Worm (Caenorhabditis elegans) whole organism, L1 larva: Measurements from ENCODE around the gene T04C12.33.
A peak's percentile ranks its signal among the peaks of the same experiment; 100 is the strongest.

Source experiments
- C04F5.9 ChIP-seq: sonication (generic microtip); optimal IDR thresholded peaks from 2 replicates; lab custom pipeline; 2016; ENCODE audit warnings: missing genetic modification characterization, missing compliant biosample characterization
- C34B4.2 ChIP-seq: sonication (generic microtip); optimal IDR thresholded peaks from 2 replicates; lab custom pipeline; 2017; ENCODE audit warnings: mild to moderate bottlenecking, missing genetic modification characterization, missing compliant biosample characterization
- F16B12.6 ChIP-seq: fragments of 150-350 bp; optimal IDR thresholded peaks from 2 replicates; lab custom pipeline; 2014; ENCODE audit warnings: missing biosample characterization, missing genetic modification characterization
- Y116A8C.19 ChIP-seq: sonication (generic microtip); optimal IDR thresholded peaks from 2 replicates; lab custom pipeline; 2016; ENCODE audit warnings: missing compliant biosample characterization, missing genetic modification characterization, borderline replicate concordance
- aha-1 ChIP-seq: fragments of 150-350 bp; optimal IDR thresholded peaks from 2 replicates; lab custom pipeline; 2014; ENCODE audit warnings: missing biosample characterization, missing genetic modification characterization
- ama-1 ChIP-seq: fragments of 150-350 bp; optimal IDR thresholded peaks from 2 replicates; lab custom pipeline; 2014
- ceh-8 ChIP-seq: fragments of 200-800 bp; sonication (Bioruptor generic); optimal IDR thresholded peaks from 2 replicates; lab custom pipeline; 2018; ENCODE audit warnings: mild to moderate bottlenecking, missing genetic modification characterization, moderate library complexity, missing compliant biosample characterization
- ceh-90 ChIP-seq: sonication (generic microtip); optimal IDR thresholded peaks from 2 replicates; lab custom pipeline; 2016; ENCODE audit warnings: missing genetic modification characterization, missing compliant biosample characterization
- efl-3 ChIP-seq: fragments of 200-800 bp; sonication (Bioruptor generic); optimal IDR thresholded peaks from 2 replicates; lab custom pipeline; 2018; ENCODE audit warnings: mild to moderate bottlenecking, missing genetic modification characterization, missing compliant biosample characterization
- egl-13 ChIP-seq: sonication (generic microtip); optimal IDR thresholded peaks from 2 replicates; lab custom pipeline; 2016; ENCODE audit warnings: missing genotype, missing genetic modification reagents, missing genetic modification characterization, missing compliant biosample characterization
- egl-27 ChIP-seq, 2 experiments: fragments of 150-350 bp in 1 of 2; sonication (generic microtip); optimal IDR thresholded peaks; 3 replicates each; lab custom pipeline; 2017 to 2018; ENCODE audit warnings: missing biosample characterization in 2 of 2, missing genetic modification characterization in 2 of 2, missing genetic modification reagents in 2 of 2
- ets-5 ChIP-seq: fragments of 200-800 bp; sonication (Bioruptor generic); IDR thresholded peaks from 2 replicates; pipeline ENCODE4 v1.3.6; 2022; ENCODE audit warnings: missing genetic modification characterization, missing compliant biosample characterization
- fkh-10 ChIP-seq: sonication (generic microtip); optimal IDR thresholded peaks from 2 replicates; lab custom pipeline; 2017; ENCODE audit warnings: missing biosample characterization, missing genetic modification reagents, missing genetic modification characterization
- fkh-4 ChIP-seq: sonication (generic microtip); optimal IDR thresholded peaks from 2 replicates; lab custom pipeline; 2016; ENCODE audit warnings: missing compliant biosample characterization, missing genetic modification characterization, borderline replicate concordance
- fkh-8 ChIP-seq: sonication (generic microtip); optimal IDR thresholded peaks from 2 replicates; lab custom pipeline; 2016; ENCODE audit warnings: mild to moderate bottlenecking, missing genetic modification characterization, missing compliant biosample characterization
- hpl-2 ChIP-seq: fragments of 150-350 bp; optimal IDR thresholded peaks from 2 replicates; lab custom pipeline; 2014; ENCODE audit warnings: missing biosample characterization, missing genetic modification reagents, missing genetic modification characterization
- irx-1 ChIP-seq: sonication (generic microtip); optimal IDR thresholded peaks from 2 replicates; lab custom pipeline; 2016; ENCODE audit warnings: missing genetic modification characterization, missing compliant biosample characterization
- jun-1 ChIP-seq: fragments of 150-350 bp; optimal IDR thresholded peaks from 2 replicates; lab custom pipeline; 2014; ENCODE audit warnings: missing biosample characterization, missing genetic modification reagents, missing genetic modification characterization
- lin-13 ChIP-seq: fragments of 150-350 bp; optimal IDR thresholded peaks from 2 replicates; lab custom pipeline; 2014; ENCODE audit warnings: missing biosample characterization, missing genetic modification reagents, missing genetic modification characterization
- lin-14 ChIP-seq: fragments of 200-800 bp; sonication (Bioruptor generic); optimal IDR thresholded peaks from 2 replicates; lab custom pipeline; 2018; ENCODE audit warnings: mild to moderate bottlenecking, missing genetic modification characterization, moderate library complexity, missing compliant biosample characterization
- lin-35 ChIP-seq, 2 experiments: fragments of 150-350 bp; optimal IDR thresholded peaks; 2 replicates each; lab custom pipeline; 2014; ENCODE audit warnings: missing biosample characterization in 2 of 2, missing genetic modification characterization in 2 of 2, missing genetic modification reagents in 2 of 2
- lin-39 ChIP-seq: fragments of 150-350 bp; optimal IDR thresholded peaks from 2 replicates; lab custom pipeline; 2014; ENCODE audit warnings: missing biosample characterization, missing genetic modification reagents, missing genetic modification characterization
- lir-3 ChIP-seq: sonication (generic microtip); optimal IDR thresholded peaks from 2 replicates; lab custom pipeline; 2016; ENCODE audit warnings: mild to moderate bottlenecking, missing genetic modification characterization, moderate library complexity, missing compliant biosample characterization; ENCODE audit not compliant: poor library complexity
- mab-9 ChIP-seq: fragments of 200-800 bp; sonication (Bioruptor generic); IDR thresholded peaks from 2 replicates; pipeline ENCODE4 v1.3.6; 2022; ENCODE audit warnings: missing genetic modification reagents, missing genetic modification characterization, missing compliant biosample characterization
- mep-1 ChIP-seq: fragments of 150-350 bp; optimal IDR thresholded peaks from 2 replicates; lab custom pipeline; 2014; ENCODE audit warnings: missing biosample characterization, missing genetic modification characterization
- nhr-20 ChIP-seq: sonication (generic microtip); optimal IDR thresholded peaks from 2 replicates; lab custom pipeline; 2016; ENCODE audit warnings: mild to moderate bottlenecking, missing genetic modification characterization, missing compliant biosample characterization
- nhr-237 ChIP-seq: fragments of 150-350 bp; optimal IDR thresholded peaks from 2 replicates; lab custom pipeline; 2014; ENCODE audit warnings: missing biosample characterization, missing genetic modification characterization
- nhr-28 ChIP-seq: fragments of 150-350 bp; optimal IDR thresholded peaks from 2 replicates; lab custom pipeline; 2014; ENCODE audit warnings: missing biosample characterization, missing genetic modification characterization
- nhr-77 ChIP-seq: fragments of 150-350 bp; optimal IDR thresholded peaks from 2 replicates; lab custom pipeline; 2014; ENCODE audit warnings: missing biosample characterization, missing genetic modification characterization
- nhr-84 ChIP-seq: sonication (generic microtip); optimal IDR thresholded peaks from 2 replicates; lab custom pipeline; 2017; ENCODE audit warnings: missing biosample characterization, missing genetic modification characterization
- nhr-85 ChIP-seq: sonication (generic microtip); peaks from one replicate; lab custom pipeline; 2016; ENCODE audit warnings: missing genetic modification characterization, inconsistent platforms, missing compliant biosample characterization
- nhr-90 ChIP-seq: sonication (generic microtip); optimal IDR thresholded peaks from 2 replicates; lab custom pipeline; 2016; ENCODE audit warnings: mild to moderate bottlenecking, missing genetic modification characterization, missing compliant biosample characterization; ENCODE audit not compliant: poor library complexity
- pag-3 ChIP-seq: sonication (generic microtip); optimal IDR thresholded peaks from 2 replicates; lab custom pipeline; 2017; ENCODE audit warnings: missing genetic modification characterization, mild to moderate bottlenecking, missing compliant biosample characterization, antibody characterized with exemption, borderline replicate concordance; ENCODE audit not compliant: insufficient read depth
- pax-3 ChIP-seq: fragments of 200-800 bp; sonication (Bioruptor generic); optimal IDR thresholded peaks from 2 replicates; lab custom pipeline; 2018; ENCODE audit warnings: mild to moderate bottlenecking, missing genetic modification characterization, moderate library complexity, missing compliant biosample characterization
- rnt-1 ChIP-seq: sonication (generic microtip); optimal IDR thresholded peaks from 2 replicates; lab custom pipeline; 2016; ENCODE audit warnings: mild to moderate bottlenecking, missing genetic modification characterization, moderate library complexity, missing compliant biosample characterization
- skn-1 ChIP-seq: fragments of 150-350 bp; optimal IDR thresholded peaks from 2 replicates; lab custom pipeline; 2014; ENCODE audit warnings: missing biosample characterization, missing genetic modification characterization
- snpc-4 ChIP-seq: fragments of 150-350 bp; optimal IDR thresholded peaks from 2 replicates; lab custom pipeline; 2014; ENCODE audit warnings: missing biosample characterization, missing genetic modification characterization
- sox-4 ChIP-seq: sonication (generic microtip); optimal IDR thresholded peaks from 2 replicates; lab custom pipeline; 2016; ENCODE audit warnings: missing genetic modification characterization, missing compliant biosample characterization
- swsn-7 ChIP-seq: sonication (generic microtip); optimal IDR thresholded peaks from 2 replicates; lab custom pipeline; 2016; ENCODE audit warnings: missing genetic modification characterization, missing compliant biosample characterization
- tbx-2 ChIP-seq: sonication (generic microtip); optimal IDR thresholded peaks from 2 replicates; lab custom pipeline; 2016; ENCODE audit warnings: missing genetic modification characterization, missing compliant biosample characterization
- tlp-1 ChIP-seq: fragments of 150-350 bp; optimal IDR thresholded peaks from 2 replicates; lab custom pipeline; 2014; ENCODE audit warnings: missing biosample characterization, missing genetic modification characterization
- unc-130 ChIP-seq: fragments of 150-350 bp; optimal IDR thresholded peaks from 2 replicates; lab custom pipeline; 2017; ENCODE audit warnings: missing biosample characterization, missing genetic modification characterization, inconsistent platforms
- unc-62 ChIP-seq: fragments of 150-350 bp; optimal IDR thresholded peaks from 2 replicates; lab custom pipeline; 2014; ENCODE audit warnings: missing biosample characterization, missing genetic modification reagents, missing genetic modification characterization
- unc-86 ChIP-seq: sonication (generic microtip); optimal IDR thresholded peaks from 2 replicates; lab custom pipeline; 2016; ENCODE audit warnings: missing genetic modification characterization, missing compliant biosample characterization
- unc-98 ChIP-seq: fragments of 200-800 bp; sonication (Bioruptor generic); IDR thresholded peaks from 2 replicates; pipeline ENCODE4 v1.3.6; 2022; ENCODE audit warnings: missing genetic modification characterization, missing compliant biosample characterization
- vab-15 ChIP-seq: sonication (generic microtip); optimal IDR thresholded peaks from 2 replicates; lab custom pipeline; 2017; ENCODE audit warnings: missing genotype, mild to moderate bottlenecking, missing genetic modification characterization, missing compliant biosample characterization
- xbp-1 ChIP-seq: sonication (generic microtip); optimal IDR thresholded peaks from 2 replicates; lab custom pipeline; 2016; ENCODE audit warnings: missing genetic modification characterization, missing compliant biosample characterization
- zip-4 ChIP-seq: fragments of 200-800 bp; sonication (Bioruptor generic); optimal IDR thresholded peaks from 2 replicates; lab custom pipeline; 2018; ENCODE audit warnings: mild to moderate bottlenecking, missing genetic modification characterization, moderate library complexity, missing compliant biosample characterization
- ztf-4 ChIP-seq: fragments of 150-350 bp; optimal IDR thresholded peaks from 2 replicates; lab custom pipeline; 2014; ENCODE audit warnings: missing biosample characterization, missing genetic modification characterization

Gene T04C12.33

DNA sequence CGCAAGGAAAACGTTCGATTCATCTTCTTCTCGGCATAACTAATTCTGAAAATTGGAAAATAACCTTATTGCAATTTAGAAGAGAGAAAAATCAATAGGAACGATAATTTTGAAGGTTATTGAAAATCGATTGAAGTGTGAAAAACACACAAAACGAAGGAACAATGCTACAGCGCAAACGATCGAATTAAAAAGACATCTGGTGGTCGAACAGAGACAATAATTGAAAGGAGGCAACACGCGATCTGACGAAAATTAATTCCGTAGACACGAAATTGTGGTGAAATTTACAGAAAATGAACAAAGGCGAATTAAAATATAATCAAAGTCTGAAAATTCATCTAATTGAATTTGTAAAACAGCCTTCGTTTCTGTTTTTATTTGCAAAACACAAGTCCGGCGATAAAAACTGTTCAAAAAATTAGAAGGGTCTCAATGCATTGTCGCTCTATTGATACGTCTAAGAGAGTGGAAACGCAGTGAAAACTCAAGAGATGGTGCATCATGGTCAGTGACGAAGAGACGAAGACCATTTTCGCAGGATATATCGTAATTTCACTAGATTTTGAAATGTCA lies 12.6 kb upstream of the T04C12.33 start, which contains the start of gene pak-2 (continued):
- peak; percentile 76; the same call in 1 of the 2 replicates for TF ChIP-seq unc-98 (GFP tag; lab: Robert Waterston, UW)
- peak; percentile 94 for TF ChIP-seq nhr-85
- no peak for TF ChIP-seq F16B12.6
- no peak for TF ChIP-seq ztf-4 (tag; lab: Kevin White, UChicago)
- no peak for TF ChIP-seq nhr-84 (tag; lab: Kevin White, UChicago)
- peak; percentile 53; the same call in 1 of the 2 replicates for TF ChIP-seq mab-9 (GFP tag; lab: Robert Waterston, UW)
- TF ChIP-seq mep-1, result peak; percentile 71
- no peak for TF ChIP-seq zip-4 (GFP tag; lab: Kevin White, UChicago)
- no peak for TF ChIP-seq nhr-28 (tag; lab: Kevin White, UChicago)
- TF ChIP-seq pag-3 (tag; lab: Kevin White, UChicago), result no peak
- no peak for TF ChIP-seq unc-62 (GFP tag; lab: Kevin White, UChicago)
- no peak for TF ChIP-seq ets-5 (GFP tag; lab: Robert Waterston, UW)
- TF ChIP-seq efl-3, result no peak
- TF ChIP-seq fkh-4 (tag; lab: Kevin White, UChicago), result peak; percentile 85
- peak; percentile 85 for TF ChIP-seq fkh-8
- TF ChIP-seq aha-1, result no peak
- TF ChIP-seq xbp-1, result peak; percentile 83
- TF ChIP-seq unc-86 (tag; lab: Kevin White, UChicago), result peak; percentile 73
- peak; percentile 91 for TF ChIP-seq vab-15 (tag; lab: Kevin White, UChicago)
- TF ChIP-seq nhr-90, result peak; percentile 85
- TF ChIP-seq pax-3 (tag; lab: Kevin White, UChicago), result peak; percentile 94
- TF ChIP-seq egl-13 (tag; lab: Kevin White, UChicago), result peak; percentile 71
- TF ChIP-seq ceh-90 (tag; lab: Kevin White, UChicago), result peak; percentile 64
- peak; percentile 90 for TF ChIP-seq nhr-20 (tag; lab: Kevin White, UChicago)
- peak; percentile 74 for TF ChIP-seq lin-13 (GFP tag; lab: Kevin White, UChicago)
- TF ChIP-seq tbx-2 (tag; lab: Kevin White, UChicago), result peak; percentile 85
- peak; percentile 80 for TF ChIP-seq swsn-7 (tag; lab: Kevin White, UChicago)
- TF ChIP-seq tlp-1, result no peak
- TF ChIP-seq hpl-2, result peak; percentile 63
- TF ChIP-seq snpc-4 (tag; lab: Kevin White, UChicago), result peak; percentile 37
- TF ChIP-seq irx-1, result peak; percentile 62
- no peak for TF ChIP-seq egl-27 (tag; optimal IDR thresholded peaks at IDR 0.05; lab: Kevin White, UChicago)
- no peak for TF ChIP-seq ceh-8 (GFP tag; lab: Kevin White, UChicago)
- TF ChIP-seq nhr-237 (tag; lab: Kevin White, UChicago), result peak; percentile 59
- peak; percentile 37 for TF ChIP-seq lin-39 (tag; lab: Kevin White, UChicago)
- TF ChIP-seq C04F5.9 (tag; lab: Kevin White, UChicago), result peak; percentile 70
- TF ChIP-seq C34B4.2 (tag; lab: Kevin White, UChicago), result no peak
- TF ChIP-seq unc-130, result peak; percentile 11
- peak; percentile 95 for TF ChIP-seq lin-14 (GFP tag; lab: Kevin White, UChicago)

ce11 chrV:11040020-11040419 lies 12.0 kb upstream of the T04C12.33 start, which contains the start of gene C45B11.9:
TSS of gene C45B11.9 (plus strand) at chrV:11040320.
- no peak for TF ChIP-seq nhr-85
- no peak for TF ChIP-seq nhr-77
- TF ChIP-seq lin-35 (GFP tag; optimal IDR thresholded peaks at IDR 0.05; lab: Kevin White, UChicago), result no peak
- TF ChIP-seq pag-3 (tag; lab: Kevin White, UChicago), result no peak
- TF ChIP-seq Y116A8C.19 (tag; lab: Kevin White, UChicago), result no peak
- TF ChIP-seq rnt-1, result no peak
- TF ChIP-seq skn-1 (tag; lab: Kevin White, UChicago), result no peak
- no peak for TF ChIP-seq jun-1
- no peak for TF ChIP-seq fkh-10 (GFP tag; lab: Kevin White, UChicago)
- no peak for TF ChIP-seq hpl-2
- no peak for TF ChIP-seq efl-3
- no peak for TF ChIP-seq sox-4 (tag; lab: Kevin White, UChicago)
- TF ChIP-seq egl-27 (tag; optimal IDR thresholded peaks at IDR 0.05; lab: Kevin White, UChicago), result no peak
- TF ChIP-seq lir-3 (tag; lab: Kevin White, UChicago), result no peak
- TF ChIP-seq ama-1 (lab: Kevin White, UChicago), result no peak
